Fruit fly (Drosophila melanogaster) whole organism, embryonic: ENCODE data around the gene Hasp.
A peak's percentile ranks its signal among the peaks of the same experiment; 100 is the strongest.

Source experiments
- Antp ChIP-seq: fragments of 200-800 bp; sonication (Bioruptor generic); optimal IDR thresholded peaks from 3 replicates; lab custom pipeline; 2016; ENCODE audit warnings: missing biosample characterization, missing genetic modification characterization
- Asciz ChIP-seq: fragments of 200-800 bp; sonication (Bioruptor generic); optimal IDR thresholded peaks from 2 replicates; lab custom pipeline; 2017; ENCODE audit warnings: missing biosample characterization, mild to moderate bottlenecking, missing genetic modification characterization, missing genetic modification reagents
- C15 ChIP-seq: fragments of 200-800 bp; sonication (Bioruptor generic); IDR thresholded peaks from 3 replicates; pipeline ENCODE4 v1.3.6; 2022; ENCODE audit warnings: missing biosample characterization, missing genetic modification characterization
- CG10274 ChIP-seq: fragments of 200-800 bp; sonication (Bioruptor generic); optimal IDR thresholded peaks from 3 replicates; lab custom pipeline; 2017; ENCODE audit warnings: missing biosample characterization, mild to moderate bottlenecking, missing genetic modification characterization
- CG10543 ChIP-seq: fragments of 200-800 bp; sonication (Bioruptor generic); optimal IDR thresholded peaks from 3 replicates; lab custom pipeline; 2017; ENCODE audit warnings: missing biosample characterization, mild to moderate bottlenecking, missing genetic modification characterization, moderate library complexity
- CG11247 ChIP-seq: fragments of 200-800 bp; sonication (Bioruptor generic); IDR thresholded peaks from 2 replicates; pipeline ENCODE4 v1.3.6; 2022; ENCODE audit warnings: missing biosample characterization, missing genetic modification characterization
- CG12744 ChIP-seq: fragments of 200-800 bp; sonication (Bioruptor generic); optimal IDR thresholded peaks from 2 replicates; lab custom pipeline; 2016; ENCODE audit warnings: missing biosample characterization, missing genetic modification characterization
- CG13624 ChIP-seq: fragments of 200-800 bp; sonication (Bioruptor generic); optimal IDR thresholded peaks from 2 replicates; lab custom pipeline; 2016; ENCODE audit warnings: missing biosample characterization, missing genetic modification characterization
- CG18262 ChIP-seq: fragments of 200-800 bp; optimal IDR thresholded peaks from 3 replicates; lab custom pipeline; 2019; ENCODE audit warnings: missing biosample characterization, mild to moderate bottlenecking, missing genetic modification characterization, moderate library complexity
- CG30431 ChIP-seq: fragments of 200-800 bp; sonication (Bioruptor generic); optimal IDR thresholded peaks from 2 replicates; lab custom pipeline; 2017; ENCODE audit warnings: missing biosample characterization, missing genetic modification characterization
- CG3065 ChIP-seq: fragments of 200-800 bp; sonication (Bioruptor generic); optimal IDR thresholded peaks from 2 replicates; lab custom pipeline; 2016; ENCODE audit warnings: missing biosample characterization, missing genetic modification characterization
- CG34376 ChIP-seq: fragments of 200-800 bp; sonication (Bioruptor generic); optimal IDR thresholded peaks from 2 replicates; lab custom pipeline; 2018; ENCODE audit warnings: missing biosample characterization, mild to moderate bottlenecking, missing genetic modification characterization
- CG4617 ChIP-seq: fragments of 200-800 bp; sonication (Bioruptor generic); optimal IDR thresholded peaks from 3 replicates; lab custom pipeline; 2016; ENCODE audit warnings: missing biosample characterization, missing genetic modification characterization, borderline replicate concordance
- CG5180 ChIP-seq: fragments of 200-800 bp; sonication (Bioruptor generic); optimal IDR thresholded peaks from 3 replicates; lab custom pipeline; 2017; ENCODE audit warnings: missing biosample characterization, missing genetic modification characterization, mild to moderate bottlenecking, moderate library complexity, missing genetic modification reagents
- CG7839 ChIP-seq: fragments of 200-800 bp; sonication (Bioruptor generic); optimal IDR thresholded peaks from 3 replicates; lab custom pipeline; 2018; ENCODE audit warnings: missing biosample characterization, mild to moderate bottlenecking, missing genetic modification characterization, moderate library complexity
- CG9817 ChIP-seq: fragments of 200-800 bp; sonication (Bioruptor generic); optimal IDR thresholded peaks from 2 replicates; lab custom pipeline; 2018; ENCODE audit warnings: missing biosample characterization, mild to moderate bottlenecking, missing genetic modification characterization, moderate library complexity
- CG9876 ChIP-seq: fragments of 200-800 bp; sonication (Bioruptor generic); optimal IDR thresholded peaks from 2 replicates; lab custom pipeline; 2016; ENCODE audit warnings: missing biosample characterization, missing genetic modification characterization
- Camta ChIP-seq: fragments of 200-800 bp; sonication (Bioruptor generic); optimal IDR thresholded peaks from 2 replicates; lab custom pipeline; 2016; ENCODE audit warnings: missing biosample characterization, missing genetic modification characterization
- D19B ChIP-seq: fragments of 200-800 bp; sonication (Bioruptor generic); optimal IDR thresholded peaks from 2 replicates; lab custom pipeline; 2017; ENCODE audit warnings: missing biosample characterization, mild to moderate bottlenecking, missing genetic modification characterization
- E2f1 ChIP-seq: fragments of 200-800 bp; sonication (Bioruptor generic); IDR thresholded peaks from 2 replicates; pipeline ENCODE4 v1.3.6; 2022; ENCODE audit warnings: missing biosample characterization, missing genetic modification characterization
- E2f2 ChIP-seq: fragments of 200-800 bp; sonication (Bioruptor generic); IDR thresholded peaks from 2 replicates; pipeline ENCODE4 v1.3.6; 2022; ENCODE audit warnings: missing biosample characterization, missing genetic modification characterization
- ERR ChIP-seq: fragments of 200-800 bp; sonication (Bioruptor generic); optimal IDR thresholded peaks from 2 replicates; lab custom pipeline; 2016; ENCODE audit warnings: missing biosample characterization, missing genetic modification characterization
- HLH4C ChIP-seq: fragments of 200-800 bp; sonication (Bioruptor generic); IDR thresholded peaks from 3 replicates; pipeline ENCODE4 v1.3.6; 2022; ENCODE audit warnings: missing biosample characterization, missing genetic modification characterization; ENCODE audit not compliant: partially characterized antibody
- Hr78 ChIP-seq, 2 experiments: fragments of 200-800 bp in 1 of 2; fragments of >200 bp in 1 of 2; sonication (Bioruptor generic) in 1 of 2; optimal IDR thresholded peaks; 2 replicates each; lab custom pipeline; 2017 to 2019; ENCODE audit warnings: missing biosample characterization in 2 of 2, missing genetic modification characterization in 2 of 2, mild to moderate bottlenecking in 1 of 2, moderate library complexity in 1 of 2
- Hsf ChIP-seq: fragments of 200-800 bp; sonication (Bioruptor generic); optimal IDR thresholded peaks from 3 replicates; lab custom pipeline; 2016; ENCODE audit warnings: missing biosample characterization, missing genetic modification characterization
- NC2α ChIP-seq: fragments of 200-800 bp; sonication (Bioruptor generic); optimal IDR thresholded peaks from 2 replicates; lab custom pipeline; 2016; ENCODE audit warnings: missing biosample characterization, missing genetic modification characterization
- Ravus ChIP-seq: fragments of 200-800 bp; sonication (Bioruptor generic); IDR thresholded peaks from 2 replicates; pipeline ENCODE4 v1.3.6; 2022; ENCODE audit warnings: missing biosample characterization, missing genetic modification characterization
- Sox102F ChIP-seq: fragments of 200-800 bp; sonication (Bioruptor generic); optimal IDR thresholded peaks from 2 replicates; lab custom pipeline; 2018; ENCODE audit warnings: missing biosample characterization, mild to moderate bottlenecking, missing genetic modification characterization, moderate library complexity
- Sry-δ ChIP-seq: fragments of 200-800 bp; sonication (Bioruptor generic); optimal IDR thresholded peaks from 2 replicates; lab custom pipeline; 2016; ENCODE audit warnings: missing biosample characterization, missing genetic modification characterization
- YL-1 ChIP-seq: fragments of 200-800 bp; sonication (Bioruptor generic); optimal IDR thresholded peaks from 3 replicates; lab custom pipeline; 2017; ENCODE audit warnings: missing biosample characterization, mild to moderate bottlenecking, missing genetic modification characterization
- ara ChIP-seq: fragments of 200-800 bp; sonication (Bioruptor generic); IDR thresholded peaks from 2 replicates; pipeline ENCODE4 v1.3.6; 2022; ENCODE audit warnings: missing biosample characterization, missing genetic modification characterization
- bab2 ChIP-seq: fragments of 200-800 bp; sonication (Bioruptor generic); optimal IDR thresholded peaks from 2 replicates; lab custom pipeline; 2016; ENCODE audit warnings: missing biosample characterization, missing genetic modification characterization
- bigmax ChIP-seq: fragments of 200-800 bp; sonication (Bioruptor generic); optimal IDR thresholded peaks from 2 replicates; lab custom pipeline; 2018; ENCODE audit warnings: missing biosample characterization, mild to moderate bottlenecking, missing genetic modification characterization
- bsh ChIP-seq, 2 experiments: fragments of 200-800 bp; sonication (Bioruptor generic); optimal IDR thresholded peaks; 2 replicates each; lab custom pipeline; 2017 to 2018; ENCODE audit warnings: mild to moderate bottlenecking in 2 of 2, missing biosample characterization in 2 of 2, missing genetic modification characterization in 2 of 2, moderate library complexity in 1 of 2
- dmrt11E ChIP-seq: fragments of 200-800 bp; sonication (Bioruptor generic); optimal IDR thresholded peaks from 3 replicates; lab custom pipeline; 2018; ENCODE audit warnings: missing biosample characterization, mild to moderate bottlenecking, missing genetic modification characterization, moderate library complexity
- dysf ChIP-seq: fragments of 200-800 bp; sonication (Bioruptor generic); IDR thresholded peaks from 3 replicates; pipeline ENCODE4 v1.3.6; 2022; ENCODE audit warnings: missing biosample characterization, missing genetic modification characterization
- fd102C ChIP-seq: fragments of 200-800 bp; sonication (Bioruptor generic); optimal IDR thresholded peaks from 2 replicates; lab custom pipeline; 2018; ENCODE audit warnings: missing biosample characterization, mild to moderate bottlenecking, missing genetic modification characterization, moderate library complexity
- fd3F ChIP-seq: fragments of 200-800 bp; sonication (Bioruptor generic); optimal IDR thresholded peaks from 2 replicates; lab custom pipeline; 2018; ENCODE audit warnings: missing biosample characterization, mild to moderate bottlenecking, missing genetic modification characterization, moderate library complexity
- ftz-f1 ChIP-seq: fragments of 200-800 bp; sonication (Bioruptor generic); optimal IDR thresholded peaks from 2 replicates; lab custom pipeline; 2016; ENCODE audit warnings: missing biosample characterization, missing genetic modification characterization
- gsb-n ChIP-seq: fragments of 200-800 bp; sonication (Bioruptor generic); optimal IDR thresholded peaks from 3 replicates; lab custom pipeline; 2018; ENCODE audit warnings: missing biosample characterization, mild to moderate bottlenecking, missing genetic modification characterization
- hb ChIP-seq: fragments of 200-800 bp; sonication (Bioruptor generic); IDR thresholded peaks from 3 replicates; pipeline ENCODE4 v1.3.6; 2022; ENCODE audit warnings: missing biosample characterization, missing genetic modification characterization; ENCODE audit not compliant: partially characterized antibody
- lbe ChIP-seq: fragments of 200-800 bp; sonication (Bioruptor generic); optimal IDR thresholded peaks from 2 replicates; lab custom pipeline; 2016; ENCODE audit warnings: missing biosample characterization, mild to moderate bottlenecking, missing genetic modification characterization
- mirr ChIP-seq: fragments of 200-800 bp; sonication (Bioruptor generic); optimal IDR thresholded peaks from 3 replicates; lab custom pipeline; 2018; ENCODE audit warnings: missing biosample characterization, mild to moderate bottlenecking, missing genetic modification characterization
- nerfin-2 ChIP-seq: fragments of 200-800 bp; sonication (Bioruptor generic); IDR thresholded peaks from 2 replicates; pipeline ENCODE4 v1.3.6; 2022; ENCODE audit warnings: missing biosample characterization, missing genetic modification characterization; ENCODE audit not compliant: partially characterized antibody
- odd ChIP-seq: fragments of 200-800 bp; sonication (Bioruptor generic); optimal IDR thresholded peaks from 2 replicates; lab custom pipeline; 2017; ENCODE audit warnings: missing biosample characterization, mild to moderate bottlenecking, missing genetic modification characterization
- pho ChIP-seq: fragments of 200-800 bp; sonication (Bioruptor generic); optimal IDR thresholded peaks from 2 replicates; lab custom pipeline; 2016; ENCODE audit warnings: missing biosample characterization, missing genetic modification characterization
- repo ChIP-seq: fragments of 200-800 bp; sonication (Bioruptor generic); optimal IDR thresholded peaks from 2 replicates; lab custom pipeline; 2016; ENCODE audit warnings: missing biosample characterization, missing genetic modification characterization
- sna ChIP-seq: fragments of 200-800 bp; sonication (Bioruptor generic); IDR thresholded peaks from 2 replicates; pipeline ENCODE4 v1.3.6; 2022; ENCODE audit warnings: missing biosample characterization, missing genetic modification characterization; ENCODE audit not compliant: partially characterized antibody

Hasp gene

DNA sequence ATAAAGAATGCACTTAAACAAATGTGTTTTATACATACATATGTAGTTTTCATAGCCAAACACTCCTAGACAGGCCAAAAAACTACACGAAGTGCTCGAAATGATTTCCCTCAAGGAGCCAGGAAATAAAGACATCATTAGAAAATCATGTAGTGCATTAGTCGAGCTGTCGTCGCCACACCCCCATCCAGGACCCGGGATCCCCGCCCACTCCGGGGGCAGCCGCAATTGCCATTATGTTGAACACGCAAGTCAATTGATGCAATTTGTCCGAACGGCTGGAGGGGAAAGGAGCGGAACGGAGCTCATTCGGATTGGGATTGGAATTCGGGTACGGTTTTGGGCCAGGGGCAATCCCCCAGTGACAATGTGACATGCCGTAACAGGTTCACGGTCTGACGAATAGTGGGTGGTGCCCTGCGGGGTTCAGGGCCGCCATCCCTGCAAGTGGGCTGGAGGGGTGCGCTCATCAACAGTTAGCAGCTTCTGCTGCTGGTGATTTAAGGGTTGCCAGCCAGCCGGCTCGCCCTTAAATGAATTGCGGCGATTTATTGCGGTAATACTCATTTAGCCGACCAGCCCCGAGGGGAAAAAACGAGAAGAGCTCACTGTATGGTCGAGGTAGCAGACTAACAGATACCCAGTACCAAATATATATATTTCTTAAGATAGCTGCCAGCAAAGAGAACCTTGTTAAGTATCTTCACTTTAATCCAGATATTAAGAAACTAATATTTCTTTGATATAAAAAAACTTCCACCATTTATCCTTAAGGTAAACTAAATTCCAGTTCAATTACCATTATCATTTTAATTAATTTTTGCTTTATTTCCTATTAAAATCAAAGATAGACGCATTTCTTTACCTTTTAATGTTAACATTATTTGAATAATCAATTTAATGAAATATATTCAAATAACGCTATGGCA is 36.3 kb downstream of the Hasp start (continued):
- no peak for TF ChIP-seq pho (GFP tag; lab: Kevin White, UChicago)
- no peak for TF ChIP-seq CG5180 (GFP tag; lab: Kevin White, UChicago)
- TF ChIP-seq CG10274 (GFP tag; lab: Kevin White, UChicago): no peak
- 0 out of 2 replicates have a peak, but pooled peaks have one; percentile 35 for TF ChIP-seq CG11247 (GFP tag; lab: Robert Waterston, UW)
- no peak for TF ChIP-seq E2f2 (GFP tag; lab: Robert Waterston, UW)
- no peak for TF ChIP-seq bab2 (GFP tag; lab: Kevin White, UChicago)
- no peak for TF ChIP-seq fd102C
- peak in 1 of 2 experiments; percentile 23 for TF ChIP-seq bsh (GFP tag; optimal IDR thresholded peaks at IDR 0.05; lab: Kevin White, UChicago)
- TF ChIP-seq D19B: peak; percentile 48
- no peak for TF ChIP-seq Hr78 (GFP tag; optimal IDR thresholded peaks at IDR 0.05; lab: Kevin White, UChicago)
- TF ChIP-seq ara: no peak
- TF ChIP-seq Ravus (GFP tag; lab: Robert Waterston, UW): no peak
- no peak for TF ChIP-seq YL-1 (GFP tag; lab: Kevin White, UChicago)
- TF ChIP-seq repo: no peak
- TF ChIP-seq lbe (GFP tag; lab: Kevin White, UChicago): no peak
- TF ChIP-seq CG3065: no peak
- no peak for TF ChIP-seq fd3F (GFP tag; lab: Kevin White, UChicago)
- 0 out of 3 replicates have a peak, but pooled peaks have one; percentile 29 for TF ChIP-seq dysf (GFP tag; lab: Robert Waterston, UW)
- no peak for TF ChIP-seq gsb-n (tag; lab: Kevin White, UChicago)
- TF ChIP-seq CG10543 (GFP tag; lab: Kevin White, UChicago): no peak
- TF ChIP-seq NC2α: no peak
- TF ChIP-seq E2f1: no peak
- TF ChIP-seq CG13624 (GFP tag; lab: Kevin White, UChicago): no peak
- TF ChIP-seq CG34376 (GFP tag; lab: Kevin White, UChicago): no peak
- TF ChIP-seq bigmax (GFP tag; lab: Kevin White, UChicago): no peak
- TF ChIP-seq CG18262 (tag; lab: Kevin White, UChicago): peak; percentile 53
- peak; percentile 38; the same call in 1 of the 3 replicates for TF ChIP-seq HLH4C
- no peak for TF ChIP-seq CG9876 (GFP tag; lab: Kevin White, UChicago)
- TF ChIP-seq Hsf (GFP tag; lab: Kevin White, UChicago): no peak
- TF ChIP-seq nerfin-2 (GFP tag; lab: Robert Waterston, UW): peak; percentile 43; the same call in 1 of the 2 replicates
- TF ChIP-seq CG4617 (GFP tag; lab: Kevin White, UChicago): no peak
- TF ChIP-seq Asciz: no peak
- TF ChIP-seq C15 (GFP tag; lab: Robert Waterston, UW): no peak
- TF ChIP-seq CG9817 (tag; lab: Kevin White, UChicago): no peak
- TF ChIP-seq Sry-δ (GFP tag; lab: Kevin White, UChicago): no peak
- TF ChIP-seq odd (GFP tag; lab: Kevin White, UChicago): no peak
- no peak for TF ChIP-seq mirr
- TF ChIP-seq Sox102F: no peak
- TF ChIP-seq dmrt11E: peak; percentile 15
- TF ChIP-seq hb (GFP tag; lab: Robert Waterston, UW): no peak
- TF ChIP-seq Antp (GFP tag; lab: Kevin White, UChicago): no peak
- TF ChIP-seq ftz-f1 (GFP tag; lab: Kevin White, UChicago): no peak
- 0 out of 2 replicates have a peak, but pooled peaks have one; percentile 27 for TF ChIP-seq sna (GFP tag; lab: Robert Waterston, UW)
- TF ChIP-seq CG7839: no peak
- TF ChIP-seq Camta (GFP tag; lab: Kevin White, UChicago): no peak
- no peak for TF ChIP-seq CG12744 (GFP tag; lab: Kevin White, UChicago)
- no peak for TF ChIP-seq CG30431
- TF ChIP-seq ERR (GFP tag; lab: Kevin White, UChicago): no peak
